Fruit fly (Drosophila melanogaster): ENCODE data around the gene CG4576.

DNA sequence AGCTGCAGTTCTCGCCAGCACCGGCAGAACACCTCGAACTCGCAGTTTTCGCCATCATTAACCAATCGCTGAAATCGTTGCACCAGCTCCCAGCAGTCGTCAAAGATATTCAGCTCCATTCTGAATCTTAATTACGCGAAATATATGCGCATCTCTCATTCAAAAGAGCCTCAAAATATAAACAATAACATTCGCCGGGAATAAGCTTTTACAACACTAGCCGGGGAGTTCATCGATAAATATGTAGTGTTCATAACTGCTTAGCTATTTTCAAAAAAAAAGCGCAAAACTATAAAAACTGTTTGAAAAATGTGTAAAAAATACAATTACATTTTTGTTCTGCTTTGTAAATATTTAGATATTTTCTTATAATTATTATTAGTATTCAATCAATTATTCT is 13.7 kb downstream of the CG4576 start, which contains the start of gene Pbp45:
- TF ChIP-seq CTCF (optimal IDR thresholded peaks at IDR 0.05) (no peak), CG8478 (optimal IDR thresholded peaks at IDR 0.05) (no peak)
